Fruit fly (Drosophila melanogaster): ENCODE results near the gene CG17264.
A peak's percentile ranks its signal among the peaks of the same experiment; 100 is the strongest.

- TF ChIP-seq brk (GFP tag; optimal IDR thresholded peaks at IDR 0.05) = no peak
- no peak for TF ChIP-seq Hr78 (GFP tag; optimal IDR thresholded peaks at IDR 0.05)
- peak; percentile 31 for TF ChIP-seq psq (GFP tag; optimal IDR thresholded peaks at IDR 0.05)
- TF ChIP-seq usp (GFP tag; optimal IDR thresholded peaks at IDR 0.05) = no peak
- peak; percentile 37 for TF ChIP-seq h (GFP tag; optimal IDR thresholded peaks at IDR 0.05)
- TF ChIP-seq OdsH (GFP tag; optimal IDR thresholded peaks at IDR 0.05) = peak; percentile 2
- TF ChIP-seq Dfd (GFP tag; optimal IDR thresholded peaks at IDR 0.05) = no peak
- no peak for TF ChIP-seq CrebA (GFP tag; optimal IDR thresholded peaks at IDR 0.05; ENCODE audit: borderline replicate concordance)
Measured at dm6 chr2L:3004601-3005000, 13.7 kb upstream of the CG17264 start.

All from whole organism, wandering third instar larva.